Worm (Caenorhabditis elegans): ENCODE results near the gene idpc-4.

DNA sequence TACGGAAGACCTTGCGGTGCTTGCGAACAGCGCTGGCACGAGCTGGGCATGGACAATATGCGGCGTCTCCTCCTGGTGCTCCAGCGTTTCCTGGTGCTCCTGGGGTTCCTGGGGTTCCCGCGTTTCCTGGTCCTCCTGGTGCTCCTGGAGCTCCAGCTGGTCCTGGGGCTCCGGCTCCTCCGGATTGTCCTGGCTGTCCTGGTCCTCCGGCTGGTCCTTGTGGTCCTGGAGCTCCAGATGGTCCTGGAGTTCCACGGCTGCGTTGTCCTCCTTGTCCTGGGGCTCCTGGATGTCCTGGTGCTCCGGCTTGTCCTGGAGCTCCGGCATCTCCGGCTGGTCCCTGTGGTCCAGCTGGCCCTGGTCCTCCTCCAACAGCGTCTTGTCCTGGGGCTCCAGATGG, 7.1 kb downstream of the idpc-4 start:
- TF ChIP-seq klf-2 (GFP tag; conservative IDR thresholded peaks at IDR 0.05) (no peak), flt-1 (GFP tag; IDR thresholded peaks at IDR 0.05) (no peak), tab-1 (GFP tag; IDR thresholded peaks at IDR 0.05) (no peak)

Data from whole organism, midembryonic.